Fruit fly (Drosophila melanogaster) whole organism, embryonic: ENCODE results near the gene CG31381.

Source experiments
- ATbp ChIP-seq: fragments of 200-800 bp; sonication (Bioruptor generic); optimal IDR thresholded peaks from 2 replicates; lab custom pipeline; 2017; ENCODE audit warnings: missing biosample characterization, mild to moderate bottlenecking, missing genetic modification characterization, missing genetic modification reagents
- Antp ChIP-seq: fragments of 200-800 bp; sonication (Bioruptor generic); optimal IDR thresholded peaks from 3 replicates; lab custom pipeline; 2016; ENCODE audit warnings: missing biosample characterization, missing genetic modification characterization
- Atf6 ChIP-seq: fragments of 200-800 bp; sonication (Bioruptor generic); IDR thresholded peaks from 2 replicates; pipeline ENCODE4 v1.3.6; 2022; ENCODE audit warnings: missing biosample characterization, missing genetic modification characterization
- C15 ChIP-seq: fragments of 200-800 bp; sonication (Bioruptor generic); IDR thresholded peaks from 3 replicates; pipeline ENCODE4 v1.3.6; 2022; ENCODE audit warnings: missing biosample characterization, missing genetic modification characterization
- CG10267 ChIP-seq: fragments of 200-800 bp; sonication (Bioruptor generic); optimal IDR thresholded peaks from 2 replicates; lab custom pipeline; 2018; ENCODE audit warnings: missing biosample characterization, mild to moderate bottlenecking, missing genetic modification characterization, moderate library complexity
- CG10462 ChIP-seq: fragments of 200-800 bp; sonication (Bioruptor generic); optimal IDR thresholded peaks from 2 replicates; lab custom pipeline; 2016; ENCODE audit warnings: missing biosample characterization, missing genetic modification characterization
- CG10654 ChIP-seq: fragments of 200-800 bp; sonication (Bioruptor generic); optimal IDR thresholded peaks from 2 replicates; lab custom pipeline; 2016; ENCODE audit warnings: missing biosample characterization, missing genetic modification characterization
- CG10959 ChIP-seq: fragments of 200-800 bp; sonication (Bioruptor generic); IDR thresholded peaks from 2 replicates; pipeline ENCODE4 v1.3.6; 2022; ENCODE audit warnings: missing biosample characterization, missing genetic modification characterization
- CG10979 ChIP-seq: fragments of 200-800 bp; sonication (Bioruptor generic); optimal IDR thresholded peaks from 2 replicates; lab custom pipeline; 2018; ENCODE audit warnings: missing biosample characterization, mild to moderate bottlenecking, missing genetic modification characterization, moderate library complexity
- CG12769 ChIP-seq: fragments of 200-800 bp; sonication (Bioruptor generic); optimal IDR thresholded peaks from 2 replicates; lab custom pipeline; 2019; ENCODE audit warnings: missing biosample characterization, mild to moderate bottlenecking, missing genetic modification characterization, moderate library complexity
- CG13894 ChIP-seq: fragments of 200-800 bp; sonication (Bioruptor generic); optimal IDR thresholded peaks from 3 replicates; lab custom pipeline; 2018; ENCODE audit warnings: missing biosample characterization, mild to moderate bottlenecking, missing genetic modification characterization, moderate library complexity
- CG15073 ChIP-seq: fragments of 200-800 bp; sonication (Bioruptor generic); optimal IDR thresholded peaks from 2 replicates; lab custom pipeline; 2016; ENCODE audit warnings: missing biosample characterization, missing genetic modification characterization
- CG15601 ChIP-seq: fragments of 200-800 bp; sonication (Bioruptor generic); optimal IDR thresholded peaks from 3 replicates; lab custom pipeline; 2019; ENCODE audit warnings: missing biosample characterization, mild to moderate bottlenecking, missing genetic modification characterization, moderate library complexity
- CG1647 ChIP-seq: fragments of 200-800 bp; sonication (Bioruptor generic); optimal IDR thresholded peaks from 3 replicates; lab custom pipeline; 2016; ENCODE audit warnings: missing biosample characterization, missing genetic modification characterization
- CG17612 ChIP-seq: fragments of 200-800 bp; sonication (Bioruptor generic); IDR thresholded peaks from 2 replicates; pipeline ENCODE4 v1.3.6; 2022; ENCODE audit warnings: missing biosample characterization, missing genetic modification characterization
- CG42726 ChIP-seq: fragments of 200-800 bp; sonication (Bioruptor generic); IDR thresholded peaks from 2 replicates; pipeline ENCODE4 v1.3.6; 2022; ENCODE audit warnings: missing biosample characterization, missing genetic modification characterization; ENCODE audit not compliant: partially characterized antibody
- CG4282 ChIP-seq: fragments of 200-800 bp; sonication (Bioruptor generic); optimal IDR thresholded peaks from 2 replicates; lab custom pipeline; 2016; ENCODE audit warnings: missing biosample characterization, missing genetic modification characterization
- CG4404 ChIP-seq: fragments of 200-800 bp; sonication (Bioruptor generic); IDR thresholded peaks from 2 replicates; pipeline ENCODE4 v1.3.6; 2022; ENCODE audit warnings: missing biosample characterization, missing genetic modification characterization
- CG4424 ChIP-seq: fragments of 200-800 bp; sonication (Bioruptor generic); optimal IDR thresholded peaks from 3 replicates; lab custom pipeline; 2016; ENCODE audit warnings: missing biosample characterization, missing genetic modification characterization
- CG9437 ChIP-seq: fragments of 200-800 bp; sonication (Bioruptor generic); optimal IDR thresholded peaks from 2 replicates; lab custom pipeline; 2018; ENCODE audit warnings: missing biosample characterization, mild to moderate bottlenecking, missing genetic modification characterization
- Doc3 ChIP-seq: fragments of 200-800 bp; sonication (Bioruptor generic); IDR thresholded peaks from 3 replicates; pipeline ENCODE4 v1.3.6; 2022; ENCODE audit warnings: missing biosample characterization, missing genetic modification characterization; ENCODE audit not compliant: partially characterized antibody
- E2f1 ChIP-seq: fragments of 200-800 bp; sonication (Bioruptor generic); IDR thresholded peaks from 2 replicates; pipeline ENCODE4 v1.3.6; 2022; ENCODE audit warnings: missing biosample characterization, missing genetic modification characterization
- Fer3 ChIP-seq: fragments of 200-800 bp; sonication (Bioruptor generic); optimal IDR thresholded peaks from 2 replicates; lab custom pipeline; 2018; ENCODE audit warnings: missing biosample characterization, mild to moderate bottlenecking, missing genetic modification characterization, moderate library complexity
- H2.0 ChIP-seq: fragments of 200-800 bp; sonication (Bioruptor generic); IDR thresholded peaks from 2 replicates; pipeline ENCODE4 v1.3.6; 2022; ENCODE audit warnings: missing biosample characterization, missing genetic modification characterization
- HmgZ ChIP-seq: fragments of 200-800 bp; sonication (Bioruptor generic); optimal IDR thresholded peaks from 2 replicates; lab custom pipeline; 2018; ENCODE audit warnings: missing biosample characterization, mild to moderate bottlenecking, missing genetic modification characterization
- Hsf ChIP-seq: fragments of 200-800 bp; sonication (Bioruptor generic); optimal IDR thresholded peaks from 3 replicates; lab custom pipeline; 2016; ENCODE audit warnings: missing biosample characterization, missing genetic modification characterization
- Meics ChIP-seq: fragments of 200-800 bp; sonication (Bioruptor generic); optimal IDR thresholded peaks from 2 replicates; lab custom pipeline; 2017; ENCODE audit warnings: missing biosample characterization, mild to moderate bottlenecking, missing genetic modification characterization
- NK7.1 ChIP-seq: fragments of 200-800 bp; sonication (Bioruptor generic); optimal IDR thresholded peaks from 3 replicates; lab custom pipeline; 2016; ENCODE audit warnings: missing biosample characterization, missing genetic modification characterization
- Opbp ChIP-seq: fragments of 200-800 bp; sonication (Bioruptor generic); IDR thresholded peaks from 3 replicates; pipeline ENCODE4 v1.3.6; 2022; ENCODE audit warnings: missing biosample characterization, missing genetic modification characterization; ENCODE audit not compliant: partially characterized antibody
- Poxn ChIP-seq: fragments of 200-800 bp; sonication (Bioruptor generic); IDR thresholded peaks from 2 replicates; pipeline ENCODE4 v1.3.6; 2022; ENCODE audit warnings: missing biosample characterization, missing genetic modification characterization
- Six4 ChIP-seq: fragments of 200-800 bp; sonication (Bioruptor generic); optimal IDR thresholded peaks from 2 replicates; lab custom pipeline; 2016; ENCODE audit warnings: missing biosample characterization, missing genetic modification characterization
- Sry-β ChIP-seq: fragments of 200-800 bp; sonication (Bioruptor generic); optimal IDR thresholded peaks from 2 replicates; lab custom pipeline; 2018; ENCODE audit warnings: missing biosample characterization, mild to moderate bottlenecking, missing genetic modification characterization, moderate library complexity
- al ChIP-seq: fragments of 200-800 bp; sonication (Bioruptor generic); IDR thresholded peaks from 2 replicates; pipeline ENCODE4 v1.3.6; 2022; ENCODE audit warnings: missing biosample characterization, missing genetic modification characterization
- ara ChIP-seq: fragments of 200-800 bp; sonication (Bioruptor generic); IDR thresholded peaks from 2 replicates; pipeline ENCODE4 v1.3.6; 2022; ENCODE audit warnings: missing biosample characterization, missing genetic modification characterization
- bsh ChIP-seq, 2 experiments: fragments of 200-800 bp; sonication (Bioruptor generic); optimal IDR thresholded peaks; 2 replicates each; lab custom pipeline; 2017 to 2018; ENCODE audit warnings: mild to moderate bottlenecking in 2 of 2, missing biosample characterization in 2 of 2, missing genetic modification characterization in 2 of 2, moderate library complexity in 1 of 2
- ham ChIP-seq: fragments of 200-800 bp; sonication (Bioruptor generic); IDR thresholded peaks from 2 replicates; pipeline ENCODE4 v1.3.6; 2022; ENCODE audit warnings: missing biosample characterization, missing genetic modification characterization
- hth ChIP-seq: fragments of >200 bp; optimal IDR thresholded peaks from 2 replicates; lab custom pipeline; 2017; ENCODE audit warnings: inconsistent platforms
- ind ChIP-seq: fragments of 200-800 bp; sonication (Bioruptor generic); optimal IDR thresholded peaks from 3 replicates; lab custom pipeline; 2016; ENCODE audit warnings: missing biosample characterization, missing genetic modification characterization
- jing ChIP-seq: fragments of 200-800 bp; sonication (Bioruptor generic); optimal IDR thresholded peaks from 2 replicates; lab custom pipeline; 2018; ENCODE audit warnings: missing biosample characterization, mild to moderate bottlenecking, missing genetic modification characterization
- lilli ChIP-seq: fragments of 200-800 bp; sonication (Bioruptor generic); optimal IDR thresholded peaks from 3 replicates; lab custom pipeline; 2016; ENCODE audit warnings: missing biosample characterization, missing genetic modification characterization
- lola ChIP-seq, 3 experiments: fragments of >200 bp in 2 of 3; fragments of 200-800 bp in 1 of 3; sonication (Bioruptor generic) in 1 of 3; optimal IDR thresholded peaks; 2 replicates each; lab custom pipeline; 2017 to 2019; ENCODE audit warnings: missing biosample characterization in 3 of 3, missing genetic modification characterization in 3 of 3, mild to moderate bottlenecking in 1 of 3, moderate library complexity in 1 of 3
- maf-S ChIP-seq: fragments of 200-800 bp; sonication (Bioruptor generic); optimal IDR thresholded peaks from 2 replicates; lab custom pipeline; 2016; ENCODE audit warnings: missing biosample characterization, missing genetic modification characterization
- mld ChIP-seq: fragments of 200-800 bp; sonication (Bioruptor generic); IDR thresholded peaks from 3 replicates; pipeline ENCODE4 v1.3.6; 2022; ENCODE audit warnings: missing biosample characterization, missing genetic modification characterization; ENCODE audit not compliant: partially characterized antibody
- peb ChIP-seq: fragments of 200-800 bp; sonication (Bioruptor generic); IDR thresholded peaks from 2 replicates; pipeline ENCODE4 v1.3.6; 2022; ENCODE audit warnings: missing biosample characterization, missing genetic modification characterization
- sens-2 ChIP-seq: fragments of 200-800 bp; sonication (Bioruptor generic); IDR thresholded peaks from 2 replicates; pipeline ENCODE4 v1.3.6; 2022; ENCODE audit warnings: missing biosample characterization, missing genetic modification characterization
- sima ChIP-seq: fragments of 200-800 bp; sonication (Bioruptor generic); optimal IDR thresholded peaks from 2 replicates; lab custom pipeline; 2016; ENCODE audit warnings: missing biosample characterization, missing genetic modification characterization
- sisA ChIP-seq: fragments of 200-800 bp; sonication (Bioruptor generic); IDR thresholded peaks from 2 replicates; pipeline ENCODE4 v1.3.6; 2022; ENCODE audit warnings: missing biosample characterization, missing genetic modification characterization
- tin ChIP-seq: fragments of 200-800 bp; sonication (Bioruptor generic); optimal IDR thresholded peaks from 3 replicates; lab custom pipeline; 2016; ENCODE audit warnings: missing biosample characterization, missing genetic modification characterization
- wor ChIP-seq: fragments of 200-800 bp; sonication (Bioruptor generic); IDR thresholded peaks from 2 replicates; pipeline ENCODE4 v1.3.6; 2022; ENCODE audit warnings: missing biosample characterization, missing genetic modification characterization

The CG31381 gene

dm6 chr3R:24917814-24918636 is 41.2 kb downstream of the CG31381 start, which contains the start of the genes PIG-S, sud1 and CG11168 (continued):
- TF ChIP-seq CG10654 (GFP tag; lab: Kevin White, UChicago) (peak; percentile 49), NK7.1 (GFP tag; lab: Kevin White, UChicago) (no peak), al (GFP tag; lab: Robert Waterston, UW) (peak; percentile 41; the same call in 1 of the 2 replicates), CG42726 (GFP tag; lab: Robert Waterston, UW) (0 out of 2 replicates have a peak, but pooled peaks have one; percentile 42), mld (peak; percentile 69; the same call in 2 of the 3 replicates), sisA (GFP tag; lab: Robert Waterston, UW) (peak; percentile 47; the same call in 1 of the 2 replicates), Fer3 (tag; lab: Kevin White, UChicago) (no peak), ATbp (GFP tag; lab: Kevin White, UChicago) (peak; percentile 28), jing (no peak), tin (peak; percentile 57), C15 (GFP tag; lab: Robert Waterston, UW) (no peak), CG13894 (no peak), CG4424 (peak; percentile 53), Sry-β (GFP tag; lab: Kevin White, UChicago) (peak; percentile 98), CG4282 (GFP tag; lab: Kevin White, UChicago) (no peak), CG15073 (no peak), ham (GFP tag; lab: Robert Waterston, UW) (no peak), Hsf (GFP tag; lab: Kevin White, UChicago) (no peak), Six4 (peak; percentile 25), Atf6 (GFP tag; lab: Robert Waterston, UW) (peak; percentile 35; the same call in 1 of the 2 replicates), Opbp (peak; percentile 79), CG10979 (tag; lab: Kevin White, UChicago) (peak; percentile 57), CG9437 (GFP tag; lab: Kevin White, UChicago) (peak; percentile 46), lilli (GFP tag; lab: Kevin White, UChicago) (peak; percentile 17), H2.0 (GFP tag; lab: Robert Waterston, UW) (peak; percentile 68), hth (lab: Kevin White, UChicago) (no peak), CG15601 (tag; lab: Kevin White, UChicago) (no peak), CG17612 (GFP tag; lab: Robert Waterston, UW) (no peak), CG12769 (tag; lab: Kevin White, UChicago) (peak; percentile 42), Doc3 (GFP tag; lab: Robert Waterston, UW) (peak; percentile 96), E2f1 (GFP tag; lab: Robert Waterston, UW) (0 out of 2 replicates have a peak, but pooled peaks have one; percentile 30), HmgZ (tag; lab: Kevin White, UChicago) (peak; percentile 64), wor (GFP tag; lab: Robert Waterston, UW) (no peak), ind (GFP tag; lab: Kevin White, UChicago) (peak; percentile 73), CG10959 (GFP tag; lab: Robert Waterston, UW) (peak; percentile 68), maf-S (GFP tag; lab: Kevin White, UChicago) (no peak), CG10462 (GFP tag; lab: Kevin White, UChicago) (no peak), lola (GFP tag; optimal IDR thresholded peaks at IDR 0.05; lab: Kevin White, UChicago) (peak in 1 of 3 experiments; percentile 67), bsh (GFP tag; optimal IDR thresholded peaks at IDR 0.05; lab: Kevin White, UChicago) (peak in 1 of 2 experiments; percentile 63), peb (peak; percentile 38; the same call in 1 of the 2 replicates), sima (GFP tag; lab: Kevin White, UChicago) (no peak), Antp (GFP tag; lab: Kevin White, UChicago) (peak; percentile 10), sens-2 (GFP tag; lab: Robert Waterston, UW) (no peak), CG10267 (tag; lab: Kevin White, UChicago) (peak; percentile 72), Meics (GFP tag; lab: Kevin White, UChicago) (peak; percentile 65), Poxn (peak; percentile 62; the same call in 1 of the 2 replicates), CG4404 (peak; percentile 58; the same call in 1 of the 2 replicates), ara (GFP tag; lab: Robert Waterston, UW) (peak; percentile 8; the same call in 1 of the 2 replicates), CG1647 (GFP tag; lab: Kevin White, UChicago) (no peak)
